Fruit fly (Drosophila melanogaster) whole organism, embryonic: ENCODE results near the gene Baldspot.
A peak's percentile ranks its signal among the peaks of the same experiment; 100 is the strongest.

Source experiments
- Asciz ChIP-seq: fragments of 200-800 bp; sonication (Bioruptor generic); optimal IDR thresholded peaks from 2 replicates; lab custom pipeline; 2017; ENCODE audit warnings: missing biosample characterization, mild to moderate bottlenecking, missing genetic modification characterization, missing genetic modification reagents
- C15 ChIP-seq: fragments of 200-800 bp; sonication (Bioruptor generic); IDR thresholded peaks from 3 replicates; pipeline ENCODE4 v1.3.6; 2022; ENCODE audit warnings: missing biosample characterization, missing genetic modification characterization
- CG10209 ChIP-seq: fragments of 200-800 bp; sonication (Bioruptor generic); optimal IDR thresholded peaks from 3 replicates; lab custom pipeline; 2017; ENCODE audit warnings: missing biosample characterization, mild to moderate bottlenecking, missing genetic modification characterization, missing genetic modification reagents
- CG10565 ChIP-seq: fragments of 200-800 bp; sonication (Bioruptor generic); optimal IDR thresholded peaks from 3 replicates; lab custom pipeline; 2016; ENCODE audit warnings: missing biosample characterization, mild to moderate bottlenecking, missing genetic modification characterization
- CG17328 ChIP-seq: fragments of 200-800 bp; sonication (Bioruptor generic); IDR thresholded peaks from 2 replicates; pipeline ENCODE4 v1.3.6; 2022; ENCODE audit warnings: missing biosample characterization, missing genetic modification characterization
- CG17568 ChIP-seq: fragments of 200-800 bp; sonication (Bioruptor generic); optimal IDR thresholded peaks from 2 replicates; lab custom pipeline; 2018; ENCODE audit warnings: missing biosample characterization, mild to moderate bottlenecking, missing genetic modification characterization, moderate library complexity
- CG17912 ChIP-seq: fragments of 200-800 bp; sonication (Bioruptor generic); optimal IDR thresholded peaks from 2 replicates; lab custom pipeline; 2018; ENCODE audit warnings: missing biosample characterization, mild to moderate bottlenecking, missing genetic modification characterization
- CG18011 ChIP-seq: fragments of 200-800 bp; sonication (Bioruptor generic); optimal IDR thresholded peaks from 2 replicates; lab custom pipeline; 2017; ENCODE audit warnings: missing biosample characterization, missing genetic modification characterization, mild to moderate bottlenecking, moderate library complexity, missing genotype
- CG18619 ChIP-seq: fragments of 200-800 bp; sonication (Bioruptor generic); optimal IDR thresholded peaks from 3 replicates; lab custom pipeline; 2017; ENCODE audit warnings: missing biosample characterization, mild to moderate bottlenecking, missing genetic modification characterization
- CG2129 ChIP-seq: fragments of 200-800 bp; sonication (Bioruptor generic); IDR thresholded peaks from 2 replicates; pipeline ENCODE4 v1.3.6; 2022; ENCODE audit warnings: missing biosample characterization, missing genetic modification characterization; ENCODE audit not compliant: partially characterized antibody
- CG2202 ChIP-seq: fragments of 200-800 bp; sonication (Bioruptor generic); optimal IDR thresholded peaks from 2 replicates; lab custom pipeline; 2018; ENCODE audit warnings: missing biosample characterization, mild to moderate bottlenecking, missing genetic modification characterization
- CG32767 ChIP-seq: fragments of 200-800 bp; sonication (Bioruptor generic); IDR thresholded peaks from 2 replicates; pipeline ENCODE4 v1.3.6; 2022; ENCODE audit warnings: missing biosample characterization, missing genetic modification characterization
- CG4282 ChIP-seq: fragments of 200-800 bp; sonication (Bioruptor generic); optimal IDR thresholded peaks from 2 replicates; lab custom pipeline; 2016; ENCODE audit warnings: missing biosample characterization, missing genetic modification characterization
- CG6683 ChIP-seq: fragments of 200-800 bp; sonication (Bioruptor generic); optimal IDR thresholded peaks from 2 replicates; lab custom pipeline; 2017; ENCODE audit warnings: missing biosample characterization, mild to moderate bottlenecking, missing genetic modification characterization, missing genetic modification reagents
- CG6689 ChIP-seq: fragments of 200-800 bp; sonication (Bioruptor generic); IDR thresholded peaks from 2 replicates; pipeline ENCODE4 v1.3.6; 2022; ENCODE audit warnings: missing biosample characterization, missing genetic modification characterization
- CG6791 ChIP-seq: fragments of 200-800 bp; sonication (Bioruptor generic); IDR thresholded peaks from 3 replicates; pipeline ENCODE4 v1.3.6; 2022; ENCODE audit warnings: missing biosample characterization, missing genetic modification characterization; ENCODE audit not compliant: partially characterized antibody
- CG7786 ChIP-seq: fragments of 200-800 bp; sonication (Bioruptor generic); optimal IDR thresholded peaks from 2 replicates; lab custom pipeline; 2016; ENCODE audit warnings: missing biosample characterization, missing genetic modification characterization
- CG7963 ChIP-seq: fragments of 200-800 bp; sonication (Bioruptor generic); IDR thresholded peaks from 3 replicates; pipeline ENCODE4 v1.3.6; 2022; ENCODE audit warnings: missing biosample characterization, missing genetic modification characterization; ENCODE audit not compliant: partially characterized antibody
- Dek ChIP-seq: fragments of 200-800 bp; sonication (Bioruptor generic); optimal IDR thresholded peaks from 3 replicates; lab custom pipeline; 2019; ENCODE audit warnings: missing biosample characterization, mild to moderate bottlenecking, missing genetic modification characterization, moderate library complexity
- HLH4C ChIP-seq: fragments of 200-800 bp; sonication (Bioruptor generic); IDR thresholded peaks from 3 replicates; pipeline ENCODE4 v1.3.6; 2022; ENCODE audit warnings: missing biosample characterization, missing genetic modification characterization; ENCODE audit not compliant: partially characterized antibody
- NfI ChIP-seq: fragments of 200-800 bp; sonication (Bioruptor generic); optimal IDR thresholded peaks from 3 replicates; lab custom pipeline; 2018; ENCODE audit warnings: missing biosample characterization, mild to moderate bottlenecking, missing genetic modification characterization, moderate library complexity
- Ravus ChIP-seq: fragments of 200-800 bp; sonication (Bioruptor generic); IDR thresholded peaks from 2 replicates; pipeline ENCODE4 v1.3.6; 2022; ENCODE audit warnings: missing biosample characterization, missing genetic modification characterization
- Six4 ChIP-seq: fragments of 200-800 bp; sonication (Bioruptor generic); optimal IDR thresholded peaks from 2 replicates; lab custom pipeline; 2016; ENCODE audit warnings: missing biosample characterization, missing genetic modification characterization
- amos ChIP-seq: fragments of 200-800 bp; sonication (Bioruptor generic); IDR thresholded peaks from 2 replicates; pipeline ENCODE4 v1.3.6; 2022; ENCODE audit warnings: missing biosample characterization, missing genetic modification characterization; ENCODE audit not compliant: partially characterized antibody
- ap ChIP-seq: fragments of 200-800 bp; sonication (Bioruptor generic); IDR thresholded peaks from 2 replicates; pipeline ENCODE4 v1.3.6; 2022; ENCODE audit warnings: missing biosample characterization, missing genetic modification characterization
- ara ChIP-seq: fragments of 200-800 bp; sonication (Bioruptor generic); IDR thresholded peaks from 2 replicates; pipeline ENCODE4 v1.3.6; 2022; ENCODE audit warnings: missing biosample characterization, missing genetic modification characterization
- cad ChIP-seq: fragments of >200 bp; optimal IDR thresholded peaks from 2 replicates; lab custom pipeline; 2017; ENCODE audit warnings: missing biosample characterization, missing genetic modification characterization
- caup ChIP-seq: fragments of 200-800 bp; sonication (Bioruptor generic); optimal IDR thresholded peaks from 3 replicates; lab custom pipeline; 2017; ENCODE audit warnings: missing biosample characterization, mild to moderate bottlenecking, missing genetic modification characterization, moderate library complexity; ENCODE audit not compliant: severe bottlenecking
- cg ChIP-seq: fragments of 200-800 bp; sonication (Bioruptor generic); optimal IDR thresholded peaks from 3 replicates; lab custom pipeline; 2019; ENCODE audit warnings: missing biosample characterization, mild to moderate bottlenecking, missing genetic modification characterization, moderate library complexity
- disco-r ChIP-seq: fragments of 200-800 bp; sonication (Bioruptor generic); optimal IDR thresholded peaks from 2 replicates; lab custom pipeline; 2016; ENCODE audit warnings: missing biosample characterization, missing genetic modification characterization
- dm ChIP-seq: fragments of 200-800 bp; sonication (Bioruptor generic); optimal IDR thresholded peaks from 3 replicates; lab custom pipeline; 2016; ENCODE audit warnings: missing biosample characterization, missing genetic modification characterization
- eve ChIP-seq, 2 experiments: fragments of >200 bp; optimal IDR thresholded peaks; 2 replicates each; lab custom pipeline; 2017; ENCODE audit warnings: missing biosample characterization in 2 of 2, missing genetic modification characterization in 2 of 2
- ftz-f1 ChIP-seq: fragments of 200-800 bp; sonication (Bioruptor generic); optimal IDR thresholded peaks from 2 replicates; lab custom pipeline; 2016; ENCODE audit warnings: missing biosample characterization, missing genetic modification characterization
- gcm ChIP-seq: fragments of 200-800 bp; sonication (Bioruptor generic); optimal IDR thresholded peaks from 2 replicates; lab custom pipeline; 2019; ENCODE audit warnings: missing biosample characterization, mild to moderate bottlenecking, missing genetic modification characterization, moderate library complexity
- her ChIP-seq: fragments of 200-800 bp; sonication (Bioruptor generic); optimal IDR thresholded peaks from 2 replicates; lab custom pipeline; 2016; ENCODE audit warnings: missing biosample characterization, missing genetic modification characterization
- ken ChIP-seq: fragments of 200-800 bp; sonication (Bioruptor generic); IDR thresholded peaks from 3 replicates; pipeline ENCODE4 v1.3.6; 2022; ENCODE audit warnings: missing biosample characterization, missing genetic modification characterization
- knrl ChIP-seq: fragments of 200-800 bp; sonication (Bioruptor generic); IDR thresholded peaks from 3 replicates; pipeline ENCODE4 v1.3.6; 2022; ENCODE audit warnings: missing biosample characterization, missing genetic modification characterization; ENCODE audit not compliant: partially characterized antibody
- lbe ChIP-seq: fragments of 200-800 bp; sonication (Bioruptor generic); optimal IDR thresholded peaks from 2 replicates; lab custom pipeline; 2016; ENCODE audit warnings: missing biosample characterization, mild to moderate bottlenecking, missing genetic modification characterization
- lilli ChIP-seq: fragments of 200-800 bp; sonication (Bioruptor generic); optimal IDR thresholded peaks from 3 replicates; lab custom pipeline; 2016; ENCODE audit warnings: missing biosample characterization, missing genetic modification characterization
- mam ChIP-seq: fragments of 200-800 bp; sonication (Bioruptor generic); optimal IDR thresholded peaks from 3 replicates; lab custom pipeline; 2016; ENCODE audit warnings: missing biosample characterization, missing genetic modification characterization
- pan ChIP-seq, 4 experiments: fragments of >200 bp in 3 of 4; fragments of 200-800 bp in 1 of 4; sonication (Bioruptor generic) in 1 of 4; optimal IDR thresholded peaks in 3 of 4; IDR thresholded peaks in 1 of 4; 2 replicates each; pipeline versions ENCODE4 v1.3.6 to Lab custom; 2017 to 2022; ENCODE audit warnings: missing biosample characterization in 2 of 4, missing genetic modification characterization in 2 of 4, mixed read lengths in 1 of 4
- pho ChIP-seq: fragments of 200-800 bp; sonication (Bioruptor generic); optimal IDR thresholded peaks from 2 replicates; lab custom pipeline; 2016; ENCODE audit warnings: missing biosample characterization, missing genetic modification characterization
- psq ChIP-seq: fragments of 200-800 bp; sonication (Bioruptor generic); optimal IDR thresholded peaks from 2 replicates; lab custom pipeline; 2017; ENCODE audit warnings: missing biosample characterization, missing genetic modification characterization
- repo ChIP-seq: fragments of 200-800 bp; sonication (Bioruptor generic); optimal IDR thresholded peaks from 2 replicates; lab custom pipeline; 2016; ENCODE audit warnings: missing biosample characterization, missing genetic modification characterization
- run ChIP-seq: fragments of 200-800 bp; sonication (Bioruptor generic); optimal IDR thresholded peaks from 3 replicates; lab custom pipeline; 2018; ENCODE audit warnings: missing biosample characterization, mild to moderate bottlenecking, missing genetic modification characterization
- sens ChIP-seq: fragments of 200-800 bp; sonication (Bioruptor generic); peaks from one replicate; lab custom pipeline; 2016; ENCODE audit warnings: missing biosample characterization, missing genetic modification characterization
- stwl ChIP-seq: fragments of 200-800 bp; sonication (Bioruptor generic); optimal IDR thresholded peaks from 3 replicates; lab custom pipeline; 2018; ENCODE audit warnings: missing biosample characterization, mild to moderate bottlenecking, missing genetic modification characterization, moderate library complexity
- ttk ChIP-seq: fragments of 200-800 bp; sonication (Bioruptor generic); IDR thresholded peaks from 2 replicates; pipeline ENCODE4 v2.1.2; 2022; ENCODE audit warnings: missing biosample characterization, missing genetic modification characterization
- twi ChIP-seq: fragments of 200-800 bp; optimal IDR thresholded peaks from 2 replicates; lab custom pipeline; 2019; ENCODE audit warnings: missing biosample characterization, mild to moderate bottlenecking, missing genetic modification characterization, moderate library complexity

Gene Baldspot

DNA sequence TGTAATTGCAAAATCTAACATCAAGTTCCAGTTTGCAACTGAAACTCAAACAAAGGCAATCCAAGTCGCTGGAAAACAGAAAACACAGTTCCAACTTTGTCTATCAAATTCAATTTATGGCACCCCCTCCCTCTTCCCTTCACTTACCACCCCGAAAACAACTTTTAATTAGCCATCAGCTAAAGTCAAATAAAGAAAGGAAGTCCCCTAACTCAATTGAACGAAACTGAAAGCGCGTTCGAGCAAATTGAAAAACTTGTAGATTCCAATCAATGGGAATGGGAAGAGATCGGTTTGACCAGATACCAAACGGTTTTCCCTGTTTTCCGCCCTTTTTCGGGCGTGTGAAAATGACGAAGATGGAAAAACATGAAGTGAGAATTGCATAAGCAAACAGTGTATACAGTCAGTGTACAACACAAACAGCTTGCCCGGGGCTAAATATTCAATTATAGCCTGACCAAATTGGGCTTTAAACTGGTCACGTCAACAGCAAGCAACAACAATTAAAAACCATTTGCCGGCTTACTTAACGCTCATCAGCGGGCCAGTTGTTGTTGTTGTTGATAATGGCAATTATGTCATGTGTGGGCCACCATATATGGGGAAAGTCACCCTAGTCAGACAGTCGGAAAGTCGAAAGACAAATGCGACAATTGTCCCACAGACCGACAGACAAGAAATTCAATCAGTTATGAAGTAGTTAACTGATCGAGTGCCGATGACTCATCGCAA, 38.0 kb upstream of the Baldspot start:
- TF ChIP-seq run (tag; lab: Kevin White, UChicago) (no peak), pho (GFP tag; lab: Kevin White, UChicago) (no peak), twi (tag; lab: Kevin White, UChicago) (no peak), CG7786 (no peak), CG7963 (GFP tag; lab: Robert Waterston, UW) (no peak), knrl (GFP tag; lab: Robert Waterston, UW) (no peak), mam (GFP tag; lab: Kevin White, UChicago) (no peak), NfI (no peak), Asciz (peak; percentile 4), ftz-f1 (GFP tag; lab: Kevin White, UChicago) (no peak), ttk (no peak), CG10565 (GFP tag; lab: Kevin White, UChicago) (no peak), CG17912 (no peak), CG6791 (GFP tag; lab: Robert Waterston, UW) (no peak), stwl (tag; lab: Kevin White, UChicago) (no peak), disco-r (GFP tag; lab: Kevin White, UChicago) (no peak), cg (GFP tag; lab: Kevin White, UChicago) (no peak), ken (GFP tag; lab: Robert Waterston, UW) (no peak), psq (GFP tag; lab: Kevin White, UChicago) (no peak), her (GFP tag; lab: Kevin White, UChicago) (no peak), lilli (no peak), lbe (GFP tag; lab: Kevin White, UChicago) (no peak), gcm (GFP tag; lab: Kevin White, UChicago) (peak; percentile 23), pan (optimal IDR thresholded peaks at IDR 0.05; lab: Kevin White, UChicago) (no peak), pan (GFP tag; optimal IDR thresholded peaks at IDR 0.05 in 1 of 2, IDR thresholded peaks at IDR 0.05 in 1 of 2) (no peak), CG6683 (GFP tag; lab: Kevin White, UChicago) (no peak), CG18619 (GFP tag; lab: Kevin White, UChicago) (no peak), Ravus (GFP tag; lab: Robert Waterston, UW) (no peak), eve (GFP tag; optimal IDR thresholded peaks at IDR 0.05; lab: Kevin White, UChicago) (peak in 1 of 2 experiments; percentile 54), CG18011 (GFP tag; lab: Kevin White, UChicago) (no peak), CG2129 (GFP tag; lab: Robert Waterston, UW) (no peak), repo (GFP tag; lab: Kevin White, UChicago) (no peak), CG10209 (no peak), CG32767 (GFP tag; lab: Robert Waterston, UW) (no peak), caup (no peak), Dek (tag; lab: Kevin White, UChicago) (no peak), C15 (GFP tag; lab: Robert Waterston, UW) (no peak), CG2202 (tag; lab: Kevin White, UChicago) (no peak), CG4282 (GFP tag; lab: Kevin White, UChicago) (no peak), amos (no peak), cad (no peak), ara (no peak), Six4 (GFP tag; lab: Kevin White, UChicago) (no peak), CG17568 (GFP tag; lab: Kevin White, UChicago) (no peak), dm (GFP tag; lab: Kevin White, UChicago) (no peak), sens (GFP tag; lab: Kevin White, UChicago) (peak; percentile 71), CG6689 (GFP tag; lab: Robert Waterston, UW) (0 out of 2 replicates have a peak, but pooled peaks have one; percentile 11), ap (GFP tag; lab: Robert Waterston, UW) (no peak), CG17328 (GFP tag; lab: Robert Waterston, UW) (no peak), HLH4C (GFP tag; lab: Robert Waterston, UW) (no peak)
